Fruit fly (Drosophila melanogaster) whole organism, adult: ENCODE results near the gene CG32856.

Source experiments
- CG7045 ChIP-seq: fragments of 200-800 bp; sonication (Bioruptor generic); optimal IDR thresholded peaks from 2 replicates; lab custom pipeline; 2017; ENCODE audit warnings: missing biosample characterization, mild to moderate bottlenecking, missing genetic modification characterization
- bab1 ChIP-seq: fragments of 200-800 bp; sonication (Bioruptor generic); optimal IDR thresholded peaks from 3 replicates; lab custom pipeline; 2019; ENCODE audit warnings: missing biosample characterization, mild to moderate bottlenecking, missing genetic modification characterization, moderate library complexity
- tj ChIP-seq: fragments of 200-800 bp; sonication (Bioruptor generic); optimal IDR thresholded peaks from 3 replicates; lab custom pipeline; 2017; ENCODE audit warnings: missing biosample characterization, mild to moderate bottlenecking, missing genetic modification characterization, moderate library complexity

DNA sequence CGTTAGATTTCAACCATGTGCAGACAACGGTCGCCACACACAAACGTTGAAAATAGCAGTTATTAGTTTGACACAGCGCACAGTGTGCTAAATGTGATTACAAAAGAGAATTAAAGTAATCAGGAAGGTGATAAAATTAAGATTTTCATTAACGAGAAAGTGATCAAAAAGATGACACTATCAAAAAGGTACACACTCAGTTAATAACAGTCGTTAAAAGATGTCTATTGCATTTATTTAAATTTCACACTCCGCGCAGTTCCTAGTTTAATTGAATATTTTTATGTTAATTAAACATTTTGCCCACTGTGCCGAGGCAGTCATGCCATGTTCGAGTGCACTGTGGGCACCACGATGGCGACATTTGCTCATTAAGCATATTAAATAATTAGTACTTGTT lies 38.0 kb downstream of the CG32856 start:
- no peak for TF ChIP-seq bab1 (GFP tag; lab: Kevin White, UChicago)
- no peak for TF ChIP-seq CG7045
- TF ChIP-seq tj (GFP tag; lab: Kevin White, UChicago), result no peak
